Worm (Caenorhabditis elegans) whole organism, mixed stage, embryonic: ENCODE results near the gene oac-2.

Source experiments
- blmp-1 ChIP-seq: fragments of 150-350 bp; optimal IDR thresholded peaks from 2 replicates; lab custom pipeline; 2014; ENCODE audit warnings: missing biosample characterization, missing genetic modification characterization
- ceh-39 ChIP-seq: fragments of 150-350 bp; optimal IDR thresholded peaks from 2 replicates; lab custom pipeline; 2014; ENCODE audit warnings: missing biosample characterization, missing genetic modification characterization
- ceh-83 ChIP-seq: fragments of 200-800 bp; sonication (Bioruptor generic); optimal IDR thresholded peaks from 2 replicates; lab custom pipeline; 2018; ENCODE audit warnings: mild to moderate bottlenecking, missing genetic modification characterization, missing compliant biosample characterization
- cnd-1 ChIP-seq: fragments of 200-800 bp; sonication (Bioruptor generic); optimal IDR thresholded peaks from 2 replicates; lab custom pipeline; 2018; ENCODE audit warnings: mild to moderate bottlenecking, missing genetic modification characterization, missing compliant biosample characterization
- elt-1 ChIP-seq: sonication (generic microtip); optimal IDR thresholded peaks from 2 replicates; lab custom pipeline; 2017; ENCODE audit warnings: missing genetic modification characterization, mild to moderate bottlenecking, missing compliant biosample characterization, antibody characterized with exemption, moderate library complexity, borderline replicate concordance; ENCODE audit not compliant: insufficient read depth
- lin-13 ChIP-seq: fragments of 150-350 bp; optimal IDR thresholded peaks from 2 replicates; lab custom pipeline; 2014; ENCODE audit warnings: missing biosample characterization, missing genetic modification characterization
- nhr-12 ChIP-seq: fragments of 150-350 bp; optimal IDR thresholded peaks from 2 replicates; lab custom pipeline; 2014; ENCODE audit warnings: missing biosample characterization, missing genetic modification characterization
- nhr-237 ChIP-seq: fragments of 150-350 bp; optimal IDR thresholded peaks from 2 replicates; lab custom pipeline; 2014; ENCODE audit warnings: missing biosample characterization, missing genetic modification characterization
- nhr-28 ChIP-seq: fragments of 150-350 bp; optimal IDR thresholded peaks from 2 replicates; lab custom pipeline; 2014; ENCODE audit warnings: missing biosample characterization, missing genetic modification characterization
- nhr-76 ChIP-seq: sonication (generic microtip); optimal IDR thresholded peaks from 2 replicates; lab custom pipeline; 2017; ENCODE audit warnings: missing biosample characterization, missing genetic modification characterization
- pha-4 ChIP-seq: fragments of 150-350 bp; optimal IDR thresholded peaks from 2 replicates; lab custom pipeline; 2018; ENCODE audit warnings: missing biosample characterization, missing genetic modification reagents, missing genetic modification characterization
- snpc-4 ChIP-seq: fragments of 150-350 bp; optimal IDR thresholded peaks from 2 replicates; lab custom pipeline; 2014; ENCODE audit warnings: missing biosample characterization, missing genetic modification characterization
- tbx-8 ChIP-seq: fragments of 200-800 bp; sonication (Bioruptor generic); optimal IDR thresholded peaks from 2 replicates; lab custom pipeline; 2018; ENCODE audit warnings: mild to moderate bottlenecking, missing genetic modification characterization, moderate library complexity, missing compliant biosample characterization
- unc-39 ChIP-seq: fragments of 150-350 bp; optimal IDR thresholded peaks from 2 replicates; lab custom pipeline; 2014; ENCODE audit warnings: missing biosample characterization, missing genetic modification characterization

- TF ChIP-seq lin-13 (no peak), nhr-237 (tag; lab: Kevin White, UChicago) (no peak), cnd-1 (tag; lab: Kevin White, UChicago) (no peak), pha-4 (tag; lab: Kevin White, UChicago) (no peak), nhr-28 (tag; lab: Kevin White, UChicago) (no peak), blmp-1 (no peak), nhr-12 (no peak), nhr-76 (tag; lab: Kevin White, UChicago) (no peak), unc-39 (tag; lab: Kevin White, UChicago) (no peak), ceh-83 (GFP tag; lab: Kevin White, UChicago) (no peak), ceh-39 (tag; lab: Kevin White, UChicago) (no peak), elt-1 (tag; lab: Kevin White, UChicago) (no peak), snpc-4 (no peak), tbx-8 (GFP tag; lab: Kevin White, UChicago) (no peak)
Observed at ce11 chrV:3507691-3508090, 32.8 kb upstream of the oac-2 start, which contains the start of gene str-225.
